Worm (Caenorhabditis elegans): ENCODE data around the gene rei-1.

DNA sequence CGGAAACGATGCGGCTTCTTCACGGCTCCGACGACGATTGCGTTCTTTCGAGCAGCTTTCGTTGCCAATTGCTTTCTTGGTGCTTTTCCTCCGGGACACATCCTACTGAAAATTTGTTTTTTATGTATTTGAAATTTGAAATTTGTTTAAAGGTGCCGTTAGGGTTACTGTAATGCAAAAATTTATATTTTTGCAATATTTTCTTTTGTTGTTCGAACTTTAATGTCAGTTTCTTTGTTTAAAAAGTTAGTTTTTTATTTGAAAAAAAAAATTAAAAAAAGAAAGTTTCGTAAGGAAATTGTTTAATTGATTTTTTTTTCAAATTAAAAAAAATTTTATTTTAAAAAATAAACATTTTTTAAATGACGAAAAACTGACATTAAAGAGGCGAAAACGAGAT, 39.3 kb downstream of the rei-1 start, which contains the start of gene his-69:
- TF ChIP-seq him-1 (tag; optimal IDR thresholded peaks at IDR 0.05) (no peak), W03F9.2 (tag; optimal IDR thresholded peaks at IDR 0.05) (no peak), dao-5 (tag; optimal IDR thresholded peaks at IDR 0.05) (no peak)
